Worm (Caenorhabditis elegans) whole organism, L3 larva: ENCODE measurements around the gene sir-2.3.

Experiments used
- snpc-4 ChIP-seq: fragments of 150-350 bp; optimal IDR thresholded peaks from 2 replicates; lab custom pipeline; 2014; ENCODE audit warnings: missing biosample characterization, missing genetic modification characterization
- ztf-4 ChIP-seq: fragments of 150-350 bp; optimal IDR thresholded peaks from 2 replicates; lab custom pipeline; 2014; ENCODE audit warnings: missing biosample characterization, missing genetic modification characterization

ce11 chrX:13324326-13324725, 7.2 kb upstream of the sir-2.3 start:
- no peak for TF ChIP-seq ztf-4
- no peak for TF ChIP-seq snpc-4 (tag; lab: Kevin White, UChicago)
